Fruit fly (Drosophila melanogaster): ENCODE measurements around the gene sing.

dm6 chrX:16651098-16651497 is 28.0 kb upstream of the sing start, which contains the start of the genes CG32573 and CG42512:
- TF ChIP-seq bab1 (GFP tag; optimal IDR thresholded peaks at IDR 0.05) (peak; percentile 35), cic (GFP tag; optimal IDR thresholded peaks at IDR 0.05) (no peak), pad (GFP tag; optimal IDR thresholded peaks at IDR 0.05) (peak; percentile 29), CG11617 (GFP tag; optimal IDR thresholded peaks at IDR 0.05) (no peak), toe (GFP tag; optimal IDR thresholded peaks at IDR 0.05) (no peak), Crg-1 (GFP tag; optimal IDR thresholded peaks at IDR 0.05) (peak; percentile 41), CG33017 (tag; optimal IDR thresholded peaks at IDR 0.05) (no peak), cnc (optimal IDR thresholded peaks at IDR 0.05) (no peak), CG12768 (GFP tag; optimal IDR thresholded peaks at IDR 0.05) (no peak), Hr96 (GFP tag; optimal IDR thresholded peaks at IDR 0.05) (no peak), CG7101 (tag; optimal IDR thresholded peaks at IDR 0.05) (peak; percentile 41), Clk (GFP tag; optimal IDR thresholded peaks at IDR 0.05) (no peak), kay (GFP tag; ENCODE audit: borderline replicate concordance) (no peak), CG1620 (GFP tag; optimal IDR thresholded peaks at IDR 0.05) (no peak)
